Worm (Caenorhabditis elegans): ENCODE results near the gene srbc-33.

- no peak for TF ChIP-seq ets-4 (tag; optimal IDR thresholded peaks at IDR 0.05)
- no peak for TF ChIP-seq hlh-13 (GFP tag; optimal IDR thresholded peaks at IDR 0.05)
- TF ChIP-seq che-1 (tag; optimal IDR thresholded peaks at IDR 0.05) = no peak
Measured at ce11 chrV:3490435-3490834, 5.8 kb upstream of the srbc-33 start, which contains the start of gene srbc-36.
